Worm (Caenorhabditis elegans): ENCODE results near the gene C30G12.4.

DNA sequence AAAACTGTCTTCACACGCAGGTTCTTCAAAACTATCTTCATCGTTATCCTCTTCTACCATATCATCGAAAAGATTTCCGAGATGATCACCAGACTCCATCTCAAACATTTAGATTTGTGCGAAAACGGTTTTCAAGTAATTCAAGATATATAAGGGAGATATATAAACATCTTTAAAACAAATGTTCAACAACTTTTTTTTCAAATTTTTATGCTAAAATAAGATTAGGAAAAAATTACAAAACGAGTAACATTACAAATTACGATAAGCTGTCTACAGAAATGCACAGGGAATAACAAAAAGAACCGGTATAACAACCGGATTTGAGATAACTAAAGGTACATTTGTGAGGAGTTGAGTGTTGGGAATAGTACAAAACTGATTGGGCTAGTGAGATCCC, 34.0 kb downstream of the C30G12.4 start, which contains the start of gene C30G12.6:
- TF ChIP-seq sdc-2 (tag; optimal IDR thresholded peaks at IDR 0.05): no peak
- no peak for TF ChIP-seq unc-42 (tag; optimal IDR thresholded peaks at IDR 0.05)
- TF ChIP-seq nhr-11 (tag; optimal IDR thresholded peaks at IDR 0.05): no peak
- no peak for TF ChIP-seq mec-3 (tag; optimal IDR thresholded peaks at IDR 0.05; ENCODE audit: borderline replicate concordance)
- TF ChIP-seq sox-4 (tag; optimal IDR thresholded peaks at IDR 0.05): no peak
- TF ChIP-seq pha-4 (tag; optimal IDR thresholded peaks at IDR 0.05): no peak
- TF ChIP-seq rnt-1 (tag; optimal IDR thresholded peaks at IDR 0.05): no peak
- no peak for TF ChIP-seq ama-1 (optimal IDR thresholded peaks at IDR 0.05)
- no peak for TF ChIP-seq fkh-10 (GFP tag; optimal IDR thresholded peaks at IDR 0.05)
